Fruit fly (Drosophila melanogaster) whole organism, embryonic: ENCODE data around the gene cert.

Experiments used
- C15 ChIP-seq: fragments of 200-800 bp; sonication (Bioruptor generic); IDR thresholded peaks from 3 replicates; pipeline ENCODE4 v1.3.6; 2022; ENCODE audit warnings: missing biosample characterization, missing genetic modification characterization
- CG12155 ChIP-seq: fragments of 200-800 bp; sonication (Bioruptor generic); optimal IDR thresholded peaks from 3 replicates; lab custom pipeline; 2016; ENCODE audit warnings: missing biosample characterization, missing genetic modification characterization
- CG12219 ChIP-seq: fragments of 200-800 bp; sonication (Bioruptor generic); optimal IDR thresholded peaks from 3 replicates; lab custom pipeline; 2018; ENCODE audit warnings: missing biosample characterization, mild to moderate bottlenecking, missing genetic modification characterization
- CG13287 ChIP-seq: fragments of 200-800 bp; sonication (Bioruptor generic); IDR thresholded peaks from 2 replicates; pipeline ENCODE4 v1.3.6; 2022; ENCODE audit warnings: missing biosample characterization, missing genetic modification characterization; ENCODE audit not compliant: partially characterized antibody
- CG14710 ChIP-seq: fragments of 200-800 bp; sonication (Bioruptor generic); optimal IDR thresholded peaks from 3 replicates; lab custom pipeline; 2019; ENCODE audit warnings: missing biosample characterization, mild to moderate bottlenecking, missing genetic modification characterization, moderate library complexity
- CG1602 ChIP-seq: fragments of 200-800 bp; sonication (Bioruptor generic); optimal IDR thresholded peaks from 3 replicates; lab custom pipeline; 2016; ENCODE audit warnings: missing biosample characterization, missing genetic modification characterization
- CG1647 ChIP-seq: fragments of 200-800 bp; sonication (Bioruptor generic); optimal IDR thresholded peaks from 3 replicates; lab custom pipeline; 2016; ENCODE audit warnings: missing biosample characterization, missing genetic modification characterization
- CG1832 ChIP-seq: fragments of 200-800 bp; sonication (Bioruptor generic); optimal IDR thresholded peaks from 2 replicates; lab custom pipeline; 2017; ENCODE audit warnings: missing biosample characterization, mild to moderate bottlenecking, missing genetic modification characterization, inconsistent platforms
- CG18599 ChIP-seq: fragments of 200-800 bp; sonication (Bioruptor generic); optimal IDR thresholded peaks from 3 replicates; lab custom pipeline; 2017; ENCODE audit warnings: missing biosample characterization, missing genetic modification characterization, mild to moderate bottlenecking, moderate library complexity, missing genetic modification reagents
- CG18619 ChIP-seq: fragments of 200-800 bp; sonication (Bioruptor generic); optimal IDR thresholded peaks from 3 replicates; lab custom pipeline; 2017; ENCODE audit warnings: missing biosample characterization, mild to moderate bottlenecking, missing genetic modification characterization
- CG18764 ChIP-seq: fragments of 200-800 bp; sonication (Bioruptor generic); optimal IDR thresholded peaks from 3 replicates; lab custom pipeline; 2016; ENCODE audit warnings: missing biosample characterization, missing genetic modification characterization
- CG2875 ChIP-seq: fragments of 200-800 bp; sonication (Bioruptor generic); optimal IDR thresholded peaks from 2 replicates; lab custom pipeline; 2017; ENCODE audit warnings: missing biosample characterization, mild to moderate bottlenecking, missing genetic modification characterization, missing genetic modification reagents
- CG30403 ChIP-seq: fragments of 200-800 bp; sonication (Bioruptor generic); optimal IDR thresholded peaks from 3 replicates; lab custom pipeline; 2016; ENCODE audit warnings: missing biosample characterization, missing genetic modification characterization
- CG30431 ChIP-seq: fragments of 200-800 bp; sonication (Bioruptor generic); optimal IDR thresholded peaks from 2 replicates; lab custom pipeline; 2017; ENCODE audit warnings: missing biosample characterization, missing genetic modification characterization
- CG32767 ChIP-seq: fragments of 200-800 bp; sonication (Bioruptor generic); IDR thresholded peaks from 2 replicates; pipeline ENCODE4 v1.3.6; 2022; ENCODE audit warnings: missing biosample characterization, missing genetic modification characterization
- CG32772 ChIP-seq: fragments of 200-800 bp; sonication (Bioruptor generic); IDR thresholded peaks from 2 replicates; pipeline ENCODE4 v1.3.6; 2022; ENCODE audit warnings: missing biosample characterization, missing genetic modification characterization
- CG33213 ChIP-seq: fragments of 200-800 bp; sonication (Bioruptor generic); optimal IDR thresholded peaks from 3 replicates; lab custom pipeline; 2016; ENCODE audit warnings: missing biosample characterization, missing genetic modification characterization
- CG42726 ChIP-seq: fragments of 200-800 bp; sonication (Bioruptor generic); IDR thresholded peaks from 2 replicates; pipeline ENCODE4 v1.3.6; 2022; ENCODE audit warnings: missing biosample characterization, missing genetic modification characterization; ENCODE audit not compliant: partially characterized antibody
- CG4360 ChIP-seq: fragments of 200-800 bp; sonication (Bioruptor generic); IDR thresholded peaks from 2 replicates; pipeline ENCODE4 v1.3.6; 2022; ENCODE audit warnings: missing biosample characterization, missing genetic modification characterization
- CG6683 ChIP-seq: fragments of 200-800 bp; sonication (Bioruptor generic); optimal IDR thresholded peaks from 2 replicates; lab custom pipeline; 2017; ENCODE audit warnings: missing biosample characterization, mild to moderate bottlenecking, missing genetic modification characterization, missing genetic modification reagents
- CG6791 ChIP-seq: fragments of 200-800 bp; sonication (Bioruptor generic); IDR thresholded peaks from 3 replicates; pipeline ENCODE4 v1.3.6; 2022; ENCODE audit warnings: missing biosample characterization, missing genetic modification characterization; ENCODE audit not compliant: partially characterized antibody
- CG6813 ChIP-seq: fragments of 200-800 bp; sonication (Bioruptor generic); optimal IDR thresholded peaks from 2 replicates; lab custom pipeline; 2017; ENCODE audit warnings: missing biosample characterization, missing genetic modification characterization, mild to moderate bottlenecking, moderate library complexity, missing genetic modification reagents
- CG6854 ChIP-seq: fragments of 200-800 bp; sonication (Bioruptor generic); optimal IDR thresholded peaks from 3 replicates; lab custom pipeline; 2017; ENCODE audit warnings: missing biosample characterization, mild to moderate bottlenecking, missing genetic modification characterization
- D ChIP-seq, 2 experiments: fragments of 200-800 bp in 1 of 2; fragments of >200 bp in 1 of 2; sonication (Bioruptor generic) in 1 of 2; optimal IDR thresholded peaks; 2 replicates in 1 of 2; 3 replicates in 1 of 2; lab custom pipeline; 2017; ENCODE audit warnings: mild to moderate bottlenecking in 1 of 2, missing biosample characterization in 1 of 2, missing genetic modification characterization in 1 of 2, missing genetic modification reagents in 1 of 2
- Dfd ChIP-seq, 2 experiments: fragments of >200 bp; optimal IDR thresholded peaks; 2 replicates each; lab custom pipeline; 2017; ENCODE audit warnings: missing biosample characterization in 2 of 2, missing genetic modification characterization in 2 of 2
- Dp ChIP-seq: fragments of 200-800 bp; sonication (Bioruptor generic); optimal IDR thresholded peaks from 2 replicates; lab custom pipeline; 2018; ENCODE audit warnings: missing biosample characterization, mild to moderate bottlenecking, missing genetic modification characterization, moderate library complexity
- Elba2 ChIP-seq: fragments of 200-800 bp; sonication (Bioruptor generic); optimal IDR thresholded peaks from 3 replicates; lab custom pipeline; 2016; ENCODE audit warnings: missing biosample characterization, missing genetic modification characterization
- H15 ChIP-seq: fragments of 200-800 bp; sonication (Bioruptor generic); IDR thresholded peaks from 3 replicates; pipeline ENCODE4 v1.3.6; 2022; ENCODE audit warnings: missing biosample characterization, missing genetic modification characterization
- H2.0 ChIP-seq: fragments of 200-800 bp; sonication (Bioruptor generic); IDR thresholded peaks from 2 replicates; pipeline ENCODE4 v1.3.6; 2022; ENCODE audit warnings: missing biosample characterization, missing genetic modification characterization
- HLHmδ ChIP-seq: fragments of 200-800 bp; sonication (Bioruptor generic); optimal IDR thresholded peaks from 2 replicates; lab custom pipeline; 2018; ENCODE audit warnings: missing biosample characterization, mild to moderate bottlenecking, missing genetic modification characterization, moderate library complexity
- Kr ChIP-seq: fragments of 200-800 bp; sonication (Bioruptor generic); optimal IDR thresholded peaks from 2 replicates; lab custom pipeline; 2017; ENCODE audit warnings: missing biosample characterization, mild to moderate bottlenecking, missing genetic modification characterization
- NFAT ChIP-seq: fragments of 200-800 bp; sonication (Bioruptor generic); IDR thresholded peaks from 2 replicates; pipeline ENCODE4 v1.3.6; 2022; ENCODE audit warnings: missing biosample characterization, missing genetic modification characterization
- Neu2 ChIP-seq: fragments of 200-800 bp; sonication (Bioruptor generic); optimal IDR thresholded peaks from 3 replicates; lab custom pipeline; 2016; ENCODE audit warnings: missing biosample characterization, missing genetic modification characterization, borderline replicate concordance
- PHDP ChIP-seq: fragments of 200-800 bp; sonication (Bioruptor generic); optimal IDR thresholded peaks from 3 replicates; lab custom pipeline; 2018; ENCODE audit warnings: missing biosample characterization, mild to moderate bottlenecking, missing genetic modification characterization, moderate library complexity
- Scr ChIP-seq: fragments of 200-800 bp; sonication (Bioruptor generic); IDR thresholded peaks from 2 replicates; pipeline ENCODE4 v1.3.6; 2022; ENCODE audit warnings: missing biosample characterization, missing genetic modification characterization; ENCODE audit not compliant: partially characterized antibody
- Side ChIP-seq: fragments of 200-800 bp; sonication (Bioruptor generic); optimal IDR thresholded peaks from 2 replicates; lab custom pipeline; 2016; ENCODE audit warnings: missing biosample characterization, missing genetic modification characterization
- Taf1 ChIP-seq: fragments of 200-800 bp; sonication (Bioruptor generic); IDR thresholded peaks from 2 replicates; pipeline ENCODE4 v1.3.6; 2022; ENCODE audit warnings: missing biosample characterization, missing genetic modification characterization
- bcd ChIP-seq: fragments of 200-800 bp; sonication (Bioruptor generic); optimal IDR thresholded peaks from 2 replicates; lab custom pipeline; 2017; ENCODE audit warnings: missing biosample characterization, mild to moderate bottlenecking, missing genetic modification characterization
- bigmax ChIP-seq: fragments of 200-800 bp; sonication (Bioruptor generic); optimal IDR thresholded peaks from 2 replicates; lab custom pipeline; 2018; ENCODE audit warnings: missing biosample characterization, mild to moderate bottlenecking, missing genetic modification characterization
- crp ChIP-seq, 2 experiments: fragments of 200-800 bp; sonication (Bioruptor generic); optimal IDR thresholded peaks; 2 replicates in 1 of 2; 3 replicates in 1 of 2; lab custom pipeline; 2017; ENCODE audit warnings: missing biosample characterization in 2 of 2, missing genetic modification characterization in 2 of 2, mild to moderate bottlenecking in 1 of 2, moderate library complexity in 1 of 2
- ems ChIP-seq: fragments of 200-800 bp; sonication (Bioruptor generic); optimal IDR thresholded peaks from 3 replicates; lab custom pipeline; 2016; ENCODE audit warnings: missing biosample characterization, missing genetic modification characterization
- eyg ChIP-seq: fragments of 200-800 bp; sonication (Bioruptor generic); optimal IDR thresholded peaks from 3 replicates; lab custom pipeline; 2016; ENCODE audit warnings: missing biosample characterization, missing genetic modification characterization
- fd64A ChIP-seq: fragments of 200-800 bp; sonication (Bioruptor generic); optimal IDR thresholded peaks from 3 replicates; lab custom pipeline; 2018; ENCODE audit warnings: missing biosample characterization, mild to moderate bottlenecking, missing genetic modification characterization
- grn ChIP-seq: fragments of 200-800 bp; sonication (Bioruptor generic); optimal IDR thresholded peaks from 3 replicates; lab custom pipeline; 2017; ENCODE audit warnings: missing biosample characterization, missing genetic modification characterization
- psq ChIP-seq: fragments of 200-800 bp; sonication (Bioruptor generic); optimal IDR thresholded peaks from 2 replicates; lab custom pipeline; 2017; ENCODE audit warnings: missing biosample characterization, missing genetic modification characterization
- run ChIP-seq: fragments of 200-800 bp; sonication (Bioruptor generic); optimal IDR thresholded peaks from 3 replicates; lab custom pipeline; 2018; ENCODE audit warnings: missing biosample characterization, mild to moderate bottlenecking, missing genetic modification characterization
- sob ChIP-seq: fragments of 200-800 bp; sonication (Bioruptor generic); IDR thresholded peaks from 2 replicates; pipeline ENCODE4 v1.3.6; 2022; ENCODE audit warnings: missing biosample characterization, missing genetic modification characterization
- sug ChIP-seq: fragments of 200-800 bp; optimal IDR thresholded peaks from 2 replicates; lab custom pipeline; 2019; ENCODE audit warnings: missing biosample characterization, mild to moderate bottlenecking, missing genetic modification characterization, moderate library complexity
- tgo ChIP-seq: fragments of 200-800 bp; sonication (Bioruptor generic); IDR thresholded peaks from 3 replicates; pipeline ENCODE4 v1.3.6; 2022; ENCODE audit warnings: missing biosample characterization, missing genetic modification characterization
- ttk ChIP-seq: fragments of 200-800 bp; sonication (Bioruptor generic); IDR thresholded peaks from 2 replicates; pipeline ENCODE4 v2.1.2; 2022; ENCODE audit warnings: missing biosample characterization, missing genetic modification characterization

Gene cert

DNA sequence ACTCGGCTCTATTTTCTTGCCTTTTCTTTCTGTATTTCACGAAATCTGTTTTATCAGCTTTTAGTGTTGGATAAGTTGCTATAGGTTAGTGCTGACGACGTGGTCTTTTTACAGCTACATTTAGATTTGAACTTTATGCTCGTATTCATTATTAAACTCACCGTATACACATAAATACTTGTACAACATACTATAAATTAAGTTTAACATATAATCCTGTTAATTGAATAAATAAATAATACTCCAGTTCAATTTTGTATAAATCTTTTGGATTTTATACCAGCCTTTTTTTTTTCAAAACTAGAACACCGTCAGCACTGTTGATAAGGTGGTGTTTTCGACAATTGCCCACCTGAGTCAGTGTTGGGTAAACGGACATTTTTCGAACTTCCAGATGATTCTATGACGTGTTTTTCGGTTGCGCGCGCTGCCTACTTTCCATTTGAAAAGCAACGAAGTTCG lies 19.3 kb upstream of the cert start, which contains the start of gene BI-1 (continued):
- TF ChIP-seq CG6791 (no peak), CG42726 (no peak), crp (GFP tag; optimal IDR thresholded peaks at IDR 0.05; lab: Kevin White, UChicago) (peak; percentile 2 to 83), CG4360 (no peak), CG30431 (GFP tag; lab: Kevin White, UChicago) (no peak), CG1832 (GFP tag; lab: Kevin White, UChicago) (no peak), CG6683 (peak; percentile 60), bcd (GFP tag; lab: Kevin White, UChicago) (peak; percentile 74), run (tag; lab: Kevin White, UChicago) (no peak), sug (tag; lab: Kevin White, UChicago) (peak; percentile 88), bigmax (GFP tag; lab: Kevin White, UChicago) (no peak), Elba2 (GFP tag; lab: Kevin White, UChicago) (no peak), CG18619 (peak; percentile 24), CG13287 (GFP tag; lab: Robert Waterston, UW) (no peak), H2.0 (GFP tag; lab: Robert Waterston, UW) (no peak), CG12155 (GFP tag; lab: Kevin White, UChicago) (peak; percentile 58), H15 (GFP tag; lab: Robert Waterston, UW) (no peak), CG6854 (GFP tag; lab: Kevin White, UChicago) (no peak), CG32767 (no peak), psq (no peak), ttk (no peak), CG14710 (tag; lab: Kevin White, UChicago) (peak; percentile 82), Side (GFP tag; lab: Kevin White, UChicago) (no peak), CG12219 (no peak), CG30403 (GFP tag; lab: Kevin White, UChicago) (peak; percentile 88), Scr (GFP tag; lab: Robert Waterston, UW) (no peak), Dp (peak; percentile 83), PHDP (peak; percentile 57), CG18599 (GFP tag; lab: Kevin White, UChicago) (peak; percentile 81), CG18764 (GFP tag; lab: Kevin White, UChicago) (peak; percentile 58), Kr (GFP tag; lab: Kevin White, UChicago) (no peak), CG33213 (GFP tag; lab: Kevin White, UChicago) (no peak), D (optimal IDR thresholded peaks at IDR 0.05; lab: Kevin White, UChicago) (no peak), D (GFP tag; optimal IDR thresholded peaks at IDR 0.05; lab: Kevin White, UChicago) (peak; percentile 44), HLHmδ (GFP tag; lab: Kevin White, UChicago) (no peak), CG2875 (peak; percentile 15), fd64A (GFP tag; lab: Kevin White, UChicago) (no peak), sob (GFP tag; lab: Robert Waterston, UW) (peak; percentile 83), C15 (GFP tag; lab: Robert Waterston, UW) (no peak), CG1647 (GFP tag; lab: Kevin White, UChicago) (peak; percentile 41), NFAT (GFP tag; lab: Robert Waterston, UW) (no peak), CG6813 (GFP tag; lab: Kevin White, UChicago) (no peak), tgo (peak; percentile 45; the same call in 2 of the 3 replicates), ems (GFP tag; lab: Kevin White, UChicago) (peak; percentile 28), Taf1 (no peak), Dfd (GFP tag; optimal IDR thresholded peaks at IDR 0.05; lab: Kevin White, UChicago) (no peak), grn (GFP tag; lab: Kevin White, UChicago) (no peak), Neu2 (GFP tag; lab: Kevin White, UChicago) (no peak), eyg (GFP tag; lab: Kevin White, UChicago) (no peak), CG32772 (GFP tag; lab: Robert Waterston, UW) (peak; percentile 24; the same call in 1 of the 2 replicates), CG1602 (GFP tag; lab: Kevin White, UChicago) (peak; percentile 43)
